Fruit fly (Drosophila melanogaster): ENCODE results near the gene CG10969.
A peak's percentile ranks its signal among the peaks of the same experiment; 100 is the strongest.

Gene CG10969

dm6 chr3L:12805660-12806289 lies 24.9 kb upstream of the CG10969 start, which contains the start of gene Sap130 (continued):
- TF ChIP-seq CG1792 (GFP tag; optimal IDR thresholded peaks at IDR 0.05) (no peak), gro (GFP tag; optimal IDR thresholded peaks at IDR 0.05) (no peak), CG6272 (GFP tag; IDR thresholded peaks at IDR 0.05) (no peak), pan (optimal IDR thresholded peaks at IDR 0.05) (no peak), pan (GFP tag; optimal IDR thresholded peaks at IDR 0.05 in 1 of 2, IDR thresholded peaks at IDR 0.05 in 1 of 2) (no peak), Dbx (GFP tag; IDR thresholded peaks at IDR 0.05) (no peak), Fer1 (GFP tag; optimal IDR thresholded peaks at IDR 0.05) (no peak), ato (GFP tag; IDR thresholded peaks at IDR 0.05; ENCODE audit: partially characterized antibody) (no peak), CG3065 (GFP tag; optimal IDR thresholded peaks at IDR 0.05) (no peak), CG30431 (GFP tag; optimal IDR thresholded peaks at IDR 0.05) (no peak), Adf1 (GFP tag; IDR thresholded peaks at IDR 0.05) (no peak), Sin3A (optimal IDR thresholded peaks at IDR 0.05) (peak; percentile 6), CG43689 (GFP tag; IDR thresholded peaks at IDR 0.05) (no peak), Hr39 (optimal IDR thresholded peaks at IDR 0.05) (no peak), emc (GFP tag; optimal IDR thresholded peaks at IDR 0.05) (no peak), CoRest (tag; optimal IDR thresholded peaks at IDR 0.05) (no peak), Hmr (GFP tag; optimal IDR thresholded peaks at IDR 0.05) (no peak), CG16813 (GFP tag; IDR thresholded peaks at IDR 0.05; ENCODE audit: partially characterized antibody) (no peak), kay (GFP tag; optimal IDR thresholded peaks at IDR 0.05) (no peak), Blimp-1 (GFP tag; optimal IDR thresholded peaks at IDR 0.05) (no peak), CG7987 (GFP tag; optimal IDR thresholded peaks at IDR 0.05) (no peak), bcd (GFP tag; optimal IDR thresholded peaks at IDR 0.05) (no peak), shn (GFP tag; optimal IDR thresholded peaks at IDR 0.05) (no peak), Gsc (GFP tag; IDR thresholded peaks at IDR 0.05) (no peak), CG17328 (GFP tag; IDR thresholded peaks at IDR 0.05) (no peak), trem (tag; optimal IDR thresholded peaks at IDR 0.05) (no peak), ase (GFP tag; IDR thresholded peaks at IDR 0.05) (no peak), disco-r (GFP tag; optimal IDR thresholded peaks at IDR 0.05) (no peak), NC2β (GFP tag; optimal IDR thresholded peaks at IDR 0.05) (peak; percentile 5), CG6254 (GFP tag; optimal IDR thresholded peaks at IDR 0.05) (no peak), D (optimal IDR thresholded peaks at IDR 0.05) (no peak), D (GFP tag; optimal IDR thresholded peaks at IDR 0.05) (no peak), zen (tag; optimal IDR thresholded peaks at IDR 0.05) (peak; percentile 6), B-H2 (GFP tag; optimal IDR thresholded peaks at IDR 0.05) (no peak), CG33213 (GFP tag; optimal IDR thresholded peaks at IDR 0.05) (no peak), ssp (GFP tag; IDR thresholded peaks at IDR 0.05) (no peak), CG10654 (GFP tag; optimal IDR thresholded peaks at IDR 0.05) (no peak), CG7271 (tag; optimal IDR thresholded peaks at IDR 0.05) (no peak), scrt (GFP tag; optimal IDR thresholded peaks at IDR 0.05) (no peak), Xrp1 (GFP tag; IDR thresholded peaks at IDR 0.05) (no peak), CG1832 (GFP tag; optimal IDR thresholded peaks at IDR 0.05) (no peak), BEAF-32 (GFP tag; optimal IDR thresholded peaks at IDR 0.05) (peak; percentile 57), onecut (GFP tag; IDR thresholded peaks at IDR 0.05) (no peak), fd3F (GFP tag; optimal IDR thresholded peaks at IDR 0.05) (no peak), D19B (GFP tag; optimal IDR thresholded peaks at IDR 0.05) (no peak), CG10543 (GFP tag; optimal IDR thresholded peaks at IDR 0.05) (no peak), Hand (GFP tag; optimal IDR thresholded peaks at IDR 0.05) (no peak), Antp (GFP tag; optimal IDR thresholded peaks at IDR 0.05) (no peak), ci (GFP tag; IDR thresholded peaks at IDR 0.05) (no peak), CG10147 (GFP tag; optimal IDR thresholded peaks at IDR 0.05) (peak; percentile 35), fu2 (GFP tag; optimal IDR thresholded peaks at IDR 0.05) (no peak), CG13123 (GFP tag; optimal IDR thresholded peaks at IDR 0.05) (no peak)
